Worm (Caenorhabditis elegans): ENCODE results near the gene swt-3.

ce11 chrIV:10745332-10745731, 35.2 kb downstream of the swt-3 start:
- TF ChIP-seq lin-38 (GFP tag; IDR thresholded peaks at IDR 0.05) (no peak), fos-1 (tag; optimal IDR thresholded peaks at IDR 0.05) (no peak), vab-7 (GFP tag; IDR thresholded peaks at IDR 0.05) (no peak), ama-1 (optimal IDR thresholded peaks at IDR 0.05) (no peak), nhr-11 (tag; optimal IDR thresholded peaks at IDR 0.05) (no peak), ces-1 (GFP tag; optimal IDR thresholded peaks at IDR 0.05) (no peak), lin-1 (GFP tag; IDR thresholded peaks at IDR 0.05) (no peak), ceh-62 (tag; optimal IDR thresholded peaks at IDR 0.05) (no peak), F49E8.2 (tag; optimal IDR thresholded peaks at IDR 0.05; ENCODE audit: borderline replicate concordance) (no peak)

All from whole organism, L4 larva.